Fruit fly (Drosophila melanogaster): ENCODE data around the gene CG7290.

Gene CG7290

dm6 chr3L:20182799-20183198 lies 23.0 kb downstream of the CG7290 start:
- peak; percentile 71 for TF ChIP-seq Dfd (GFP tag; optimal IDR thresholded peaks at IDR 0.05)
- no peak for TF ChIP-seq sv (GFP tag; optimal IDR thresholded peaks at IDR 0.05)

DNA sequence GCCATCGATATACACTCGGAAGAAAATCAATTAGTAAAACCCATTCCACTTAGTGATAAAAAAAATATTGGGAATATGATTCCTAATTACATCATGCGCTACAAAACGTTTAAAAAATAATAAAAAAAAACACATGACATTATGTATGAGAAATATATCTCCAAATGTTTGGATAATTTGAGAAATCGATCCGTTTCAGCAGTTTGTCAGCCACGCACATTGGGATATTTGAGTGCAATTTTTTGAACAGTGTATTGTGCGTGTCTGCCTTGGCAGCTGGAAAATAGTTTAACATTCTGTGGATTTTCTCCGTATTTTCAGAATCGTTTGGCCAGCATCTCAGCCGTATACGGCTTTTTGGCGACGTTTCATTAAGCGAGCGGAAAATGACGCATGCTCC lies 27.7 kb downstream of the CG7290 start:
- no peak for TF ChIP-seq tai (GFP tag; optimal IDR thresholded peaks at IDR 0.05)
- no peak for TF ChIP-seq Sp1 (GFP tag; optimal IDR thresholded peaks at IDR 0.05)
- no peak for TF ChIP-seq OdsH (GFP tag; optimal IDR thresholded peaks at IDR 0.05)
- no peak for TF ChIP-seq woc (GFP tag; optimal IDR thresholded peaks at IDR 0.05)
- no peak for TF ChIP-seq Mio (GFP tag; optimal IDR thresholded peaks at IDR 0.05)
- TF ChIP-seq Dif (GFP tag; optimal IDR thresholded peaks at IDR 0.05; ENCODE audit: partially characterized antibody) = no peak
- TF ChIP-seq Rel (GFP tag; optimal IDR thresholded peaks at IDR 0.05) = no peak
- TF ChIP-seq Rel (tag; optimal IDR thresholded peaks at IDR 0.05) = no peak
- no peak for TF ChIP-seq HLH106 (tag; optimal IDR thresholded peaks at IDR 0.05)
- TF ChIP-seq Vsx2 (GFP tag; optimal IDR thresholded peaks at IDR 0.05; ENCODE audit: partially characterized antibody) = no peak
- no peak for TF ChIP-seq foxo (GFP tag; optimal IDR thresholded peaks at IDR 0.05)
- no peak for TF ChIP-seq ey (GFP tag; optimal IDR thresholded peaks at IDR 0.05)
- no peak for TF ChIP-seq lola (GFP tag; optimal IDR thresholded peaks at IDR 0.05)
- no peak for TF ChIP-seq CrebA (GFP tag; optimal IDR thresholded peaks at IDR 0.05; ENCODE audit: borderline replicate concordance)
- no peak for TF ChIP-seq sage (GFP tag; optimal IDR thresholded peaks at IDR 0.05)
- no peak for TF ChIP-seq Hr83 (GFP tag; optimal IDR thresholded peaks at IDR 0.05; ENCODE audit: poor library complexity, severe bottlenecking)

- TF ChIP-seq Dif (GFP tag; optimal IDR thresholded peaks at IDR 0.05; ENCODE audit: partially characterized antibody) (no peak), jim (GFP tag; optimal IDR thresholded peaks at IDR 0.05) (no peak), Dfd (GFP tag; optimal IDR thresholded peaks at IDR 0.05) (peak; percentile 86), pan (optimal IDR thresholded peaks at IDR 0.05) (no peak), HLH106 (tag; optimal IDR thresholded peaks at IDR 0.05) (no peak), usp (GFP tag; optimal IDR thresholded peaks at IDR 0.05) (no peak), dsf (GFP tag; optimal IDR thresholded peaks at IDR 0.05; ENCODE audit: borderline replicate concordance) (no peak)
These were observed 28.1 kb downstream of the CG7290 start for dm6 chr3L:20177697-20178096.

- peak; percentile 0 for TF ChIP-seq br (GFP tag; optimal IDR thresholded peaks at IDR 0.05)
- peak; percentile 54 for TF ChIP-seq h (GFP tag; optimal IDR thresholded peaks at IDR 0.05)
- no peak for TF ChIP-seq Dfd (GFP tag; optimal IDR thresholded peaks at IDR 0.05)
- TF ChIP-seq Dif (GFP tag; optimal IDR thresholded peaks at IDR 0.05; ENCODE audit: partially characterized antibody) = no peak
- peak; percentile 30 for TF ChIP-seq HLH106 (tag; optimal IDR thresholded peaks at IDR 0.05)
- peak; percentile 20 for TF ChIP-seq rgr (GFP tag; optimal IDR thresholded peaks at IDR 0.05)
- no peak for TF ChIP-seq Hr83 (GFP tag; optimal IDR thresholded peaks at IDR 0.05; ENCODE audit: poor library complexity, severe bottlenecking)
- peak; percentile 45 for TF ChIP-seq woc (GFP tag; optimal IDR thresholded peaks at IDR 0.05)
- peak; percentile 53 for TF ChIP-seq OdsH (GFP tag; optimal IDR thresholded peaks at IDR 0.05)
- TF ChIP-seq foxo (GFP tag; optimal IDR thresholded peaks at IDR 0.05) = peak in 1 of 2 experiments; percentile 50
- peak; percentile 42 for TF ChIP-seq ey (GFP tag; optimal IDR thresholded peaks at IDR 0.05)
- TF ChIP-seq fru (GFP tag; optimal IDR thresholded peaks at IDR 0.05) = peak; percentile 47
These were observed 37.7 kb downstream of the CG7290 start for dm6 chr3L:20168152-20168551.
